Fruit fly (Drosophila melanogaster) whole organism, embryonic: ENCODE data around the gene CG17300.

ENCODE experiments used
- Ada2b ChIP-seq: fragments of 200-800 bp; sonication (Bioruptor generic); IDR thresholded peaks from 2 replicates; pipeline ENCODE4 v1.3.6; 2022; ENCODE audit warnings: missing biosample characterization, missing genetic modification characterization
- Awh ChIP-seq: fragments of 200-800 bp; sonication (Bioruptor generic); IDR thresholded peaks from 2 replicates; pipeline ENCODE4, ENCODE4 v1.3.6; 2022; ENCODE audit warnings: missing biosample characterization, missing genetic modification characterization
- CG12659 ChIP-seq: fragments of 200-800 bp; sonication (Bioruptor generic); optimal IDR thresholded peaks from 3 replicates; lab custom pipeline; 2017; ENCODE audit warnings: mild to moderate bottlenecking, missing biosample characterization, missing genetic modification reagents, missing genetic modification characterization
- CG1529 ChIP-seq: fragments of 200-800 bp; sonication (Bioruptor generic); optimal IDR thresholded peaks from 3 replicates; lab custom pipeline; 2018; ENCODE audit warnings: missing biosample characterization, missing genetic modification characterization
- CG1603 ChIP-seq: fragments of 200-800 bp; sonication (Bioruptor generic); optimal IDR thresholded peaks from 2 replicates; lab custom pipeline; 2019; ENCODE audit warnings: missing biosample characterization, mild to moderate bottlenecking, missing genetic modification characterization, moderate library complexity
- CG17186 ChIP-seq: fragments of 200-800 bp; sonication (Bioruptor generic); optimal IDR thresholded peaks from 3 replicates; lab custom pipeline; 2017; ENCODE audit warnings: missing biosample characterization, missing genetic modification reagents, missing genetic modification characterization
- CG17829 ChIP-seq: fragments of 200-800 bp; optimal IDR thresholded peaks from 2 replicates; lab custom pipeline; 2019; ENCODE audit warnings: missing biosample characterization, mild to moderate bottlenecking, missing genetic modification characterization, moderate library complexity
- CG18262 ChIP-seq: fragments of 200-800 bp; optimal IDR thresholded peaks from 3 replicates; lab custom pipeline; 2019; ENCODE audit warnings: missing biosample characterization, mild to moderate bottlenecking, missing genetic modification characterization, moderate library complexity
- CG18619 ChIP-seq: fragments of 200-800 bp; sonication (Bioruptor generic); optimal IDR thresholded peaks from 3 replicates; lab custom pipeline; 2017; ENCODE audit warnings: missing biosample characterization, mild to moderate bottlenecking, missing genetic modification characterization
- CG30403 ChIP-seq: fragments of 200-800 bp; sonication (Bioruptor generic); optimal IDR thresholded peaks from 3 replicates; lab custom pipeline; 2016; ENCODE audit warnings: missing biosample characterization, missing genetic modification characterization
- CG32772 ChIP-seq: fragments of 200-800 bp; sonication (Bioruptor generic); IDR thresholded peaks from 2 replicates; pipeline ENCODE4 v1.3.6; 2022; ENCODE audit warnings: missing biosample characterization, missing genetic modification characterization
- CG33557 ChIP-seq: fragments of 200-800 bp; sonication (Bioruptor generic); optimal IDR thresholded peaks from 2 replicates; lab custom pipeline; 2019; ENCODE audit warnings: missing biosample characterization, mild to moderate bottlenecking, missing genetic modification characterization, moderate library complexity
- CG5245 ChIP-seq: fragments of 200-800 bp; sonication (Bioruptor generic); optimal IDR thresholded peaks from 3 replicates; lab custom pipeline; 2016; ENCODE audit warnings: missing biosample characterization, missing genetic modification characterization
- CG6813 ChIP-seq: fragments of 200-800 bp; sonication (Bioruptor generic); optimal IDR thresholded peaks from 2 replicates; lab custom pipeline; 2017; ENCODE audit warnings: missing biosample characterization, missing genetic modification characterization, mild to moderate bottlenecking, moderate library complexity, missing genetic modification reagents
- CG7928 ChIP-seq: fragments of 200-800 bp; sonication (Bioruptor generic); optimal IDR thresholded peaks from 2 replicates; lab custom pipeline; 2017; ENCODE audit warnings: missing biosample characterization, mild to moderate bottlenecking, missing genetic modification characterization
- CG8281 ChIP-seq: fragments of 200-800 bp; sonication (Bioruptor generic); optimal IDR thresholded peaks from 2 replicates; lab custom pipeline; 2018; ENCODE audit warnings: missing biosample characterization, mild to moderate bottlenecking, missing genetic modification characterization, moderate library complexity
- CG9932 ChIP-seq: fragments of 200-800 bp; sonication (Bioruptor generic); IDR thresholded peaks from 2 replicates; pipeline ENCODE4 v1.3.6; 2022; ENCODE audit warnings: missing biosample characterization, missing genetic modification characterization
- CTCF ChIP-seq: fragments of 200-800 bp; sonication (Bioruptor generic); optimal IDR thresholded peaks from 2 replicates; lab custom pipeline; 2017; ENCODE audit warnings: missing biosample characterization, mild to moderate bottlenecking, missing genetic modification characterization, moderate library complexity
- Camta ChIP-seq: fragments of 200-800 bp; sonication (Bioruptor generic); optimal IDR thresholded peaks from 2 replicates; lab custom pipeline; 2016; ENCODE audit warnings: missing biosample characterization, missing genetic modification characterization
- Dip3 ChIP-seq: fragments of 200-800 bp; sonication (Bioruptor generic); optimal IDR thresholded peaks from 3 replicates; lab custom pipeline; 2016; ENCODE audit warnings: missing biosample characterization, missing genetic modification characterization
- Dp ChIP-seq: fragments of 200-800 bp; sonication (Bioruptor generic); optimal IDR thresholded peaks from 2 replicates; lab custom pipeline; 2018; ENCODE audit warnings: missing biosample characterization, mild to moderate bottlenecking, missing genetic modification characterization, moderate library complexity
- H15 ChIP-seq: fragments of 200-800 bp; sonication (Bioruptor generic); IDR thresholded peaks from 3 replicates; pipeline ENCODE4 v1.3.6; 2022; ENCODE audit warnings: missing biosample characterization, missing genetic modification characterization
- HmgD ChIP-seq: fragments of 200-800 bp; sonication (Bioruptor generic); optimal IDR thresholded peaks from 3 replicates; lab custom pipeline; 2016; ENCODE audit warnings: missing biosample characterization, missing genetic modification characterization
- MTF-1 ChIP-seq: fragments of 200-800 bp; sonication (Bioruptor generic); optimal IDR thresholded peaks from 2 replicates; lab custom pipeline; 2018; ENCODE audit warnings: missing biosample characterization, mild to moderate bottlenecking, missing genetic modification characterization, borderline replicate concordance
- Mad ChIP-seq: fragments of 200-800 bp; sonication (Bioruptor generic); optimal IDR thresholded peaks from 2 replicates; lab custom pipeline; 2016; ENCODE audit warnings: missing biosample characterization, missing genetic modification characterization
- Med ChIP-seq: fragments of 200-800 bp; sonication (Bioruptor generic); peaks from one replicate; lab custom pipeline; 2016; ENCODE audit warnings: missing biosample characterization, missing genetic modification characterization, mild to moderate bottlenecking, inconsistent platforms, moderate library complexity
- Myb ChIP-seq: fragments of 200-800 bp; sonication (Bioruptor generic); optimal IDR thresholded peaks from 2 replicates; lab custom pipeline; 2016; ENCODE audit warnings: missing biosample characterization, missing genetic modification characterization
- Nf-YA ChIP-seq: fragments of 200-800 bp; sonication (Bioruptor generic); IDR thresholded peaks from 2 replicates; pipeline ENCODE4 v1.3.6; 2022; ENCODE audit warnings: missing biosample characterization, missing genetic modification characterization
- Scr ChIP-seq: fragments of 200-800 bp; sonication (Bioruptor generic); IDR thresholded peaks from 2 replicates; pipeline ENCODE4 v1.3.6; 2022; ENCODE audit warnings: missing biosample characterization, missing genetic modification characterization; ENCODE audit not compliant: partially characterized antibody
- Sin3A ChIP-seq: fragments of >200 bp; optimal IDR thresholded peaks from 2 replicates; lab custom pipeline; 2018
- Six4 ChIP-seq: fragments of 200-800 bp; sonication (Bioruptor generic); optimal IDR thresholded peaks from 2 replicates; lab custom pipeline; 2016; ENCODE audit warnings: missing biosample characterization, missing genetic modification characterization
- Tbp ChIP-seq: fragments of >200 bp; optimal IDR thresholded peaks from 2 replicates; lab custom pipeline; 2018; ENCODE audit warnings: missing biosample characterization, missing genetic modification characterization
- abd-A ChIP-seq: fragments of 200-800 bp; sonication (Bioruptor generic); optimal IDR thresholded peaks from 3 replicates; lab custom pipeline; 2019; ENCODE audit warnings: missing biosample characterization, mild to moderate bottlenecking, missing genetic modification characterization, moderate library complexity
- ato ChIP-seq: fragments of 200-800 bp; sonication (Bioruptor generic); IDR thresholded peaks from 2 replicates; pipeline ENCODE4 v1.3.6; 2022; ENCODE audit warnings: missing biosample characterization, missing genetic modification characterization; ENCODE audit not compliant: partially characterized antibody
- az2 ChIP-seq: fragments of 200-800 bp; sonication (Bioruptor generic); optimal IDR thresholded peaks from 3 replicates; lab custom pipeline; 2016; ENCODE audit warnings: missing biosample characterization, missing genetic modification characterization
- bbx ChIP-seq: fragments of 200-800 bp; sonication (Bioruptor generic); IDR thresholded peaks from 2 replicates; pipeline ENCODE4 v1.3.6; 2022; ENCODE audit warnings: missing biosample characterization, missing genetic modification characterization; ENCODE audit not compliant: partially characterized antibody
- cwo ChIP-seq: fragments of 200-800 bp; sonication (Bioruptor generic); optimal IDR thresholded peaks from 3 replicates; lab custom pipeline; 2017; ENCODE audit warnings: missing biosample characterization, missing genetic modification characterization, mild to moderate bottlenecking, moderate library complexity, missing genetic modification reagents
- da ChIP-seq: fragments of 200-800 bp; sonication (Bioruptor generic); optimal IDR thresholded peaks from 2 replicates; lab custom pipeline; 2016; ENCODE audit warnings: missing biosample characterization, missing genetic modification characterization
- dm ChIP-seq: fragments of 200-800 bp; sonication (Bioruptor generic); optimal IDR thresholded peaks from 3 replicates; lab custom pipeline; 2016; ENCODE audit warnings: missing biosample characterization, missing genetic modification characterization
- en ChIP-seq: fragments of 200-800 bp; sonication (Bioruptor generic); optimal IDR thresholded peaks from 2 replicates; lab custom pipeline; 2016; ENCODE audit warnings: missing biosample characterization, missing genetic modification characterization
- ftz-f1 ChIP-seq: fragments of 200-800 bp; sonication (Bioruptor generic); optimal IDR thresholded peaks from 2 replicates; lab custom pipeline; 2016; ENCODE audit warnings: missing biosample characterization, missing genetic modification characterization
- gsb-n ChIP-seq: fragments of 200-800 bp; sonication (Bioruptor generic); optimal IDR thresholded peaks from 3 replicates; lab custom pipeline; 2018; ENCODE audit warnings: missing biosample characterization, mild to moderate bottlenecking, missing genetic modification characterization
- h ChIP-seq: fragments of >200 bp; optimal IDR thresholded peaks from 2 replicates; lab custom pipeline; 2017
- insv ChIP-seq, 2 experiments: fragments of 200-800 bp; sonication (Bioruptor generic); optimal IDR thresholded peaks; 3 replicates each; lab custom pipeline; 2016 to 2018; ENCODE audit warnings: missing biosample characterization in 2 of 2, missing genetic modification characterization in 2 of 2
- ken ChIP-seq: fragments of 200-800 bp; sonication (Bioruptor generic); IDR thresholded peaks from 3 replicates; pipeline ENCODE4 v1.3.6; 2022; ENCODE audit warnings: missing biosample characterization, missing genetic modification characterization
- klu ChIP-seq: fragments of 200-800 bp; sonication (Bioruptor generic); IDR thresholded peaks from 2 replicates; pipeline ENCODE4 v1.3.6; 2022; ENCODE audit warnings: missing biosample characterization, missing genetic modification characterization
- rib ChIP-seq: fragments of 200-800 bp; sonication (Bioruptor generic); IDR thresholded peaks from 2 replicates; pipeline ENCODE4 v1.3.6; 2022; ENCODE audit warnings: missing biosample characterization, missing genetic modification characterization
- run ChIP-seq: fragments of 200-800 bp; sonication (Bioruptor generic); optimal IDR thresholded peaks from 3 replicates; lab custom pipeline; 2018; ENCODE audit warnings: missing biosample characterization, mild to moderate bottlenecking, missing genetic modification characterization
- sna ChIP-seq: fragments of 200-800 bp; sonication (Bioruptor generic); IDR thresholded peaks from 2 replicates; pipeline ENCODE4 v1.3.6; 2022; ENCODE audit warnings: missing biosample characterization, missing genetic modification characterization; ENCODE audit not compliant: partially characterized antibody
- tio ChIP-seq: fragments of 200-800 bp; sonication (Bioruptor generic); optimal IDR thresholded peaks from 2 replicates; lab custom pipeline; 2017; ENCODE audit warnings: missing biosample characterization, missing genetic modification characterization, inconsistent platforms
- trem ChIP-seq: fragments of 200-800 bp; optimal IDR thresholded peaks from 3 replicates; lab custom pipeline; 2019; ENCODE audit warnings: missing biosample characterization, mild to moderate bottlenecking, missing genetic modification characterization, moderate library complexity
- unc-4 ChIP-seq: fragments of 200-800 bp; sonication (Bioruptor generic); IDR thresholded peaks from 2 replicates; pipeline ENCODE4 v1.3.6; 2022; ENCODE audit warnings: missing biosample characterization, missing genetic modification characterization; ENCODE audit not compliant: partially characterized antibody
- zen2 ChIP-seq: fragments of 200-800 bp; sonication (Bioruptor generic); IDR thresholded peaks from 3 replicates; pipeline ENCODE4 v1.3.6; 2022; ENCODE audit warnings: missing biosample characterization, missing genetic modification characterization; ENCODE audit not compliant: partially characterized antibody

The CG17300 gene

DNA sequence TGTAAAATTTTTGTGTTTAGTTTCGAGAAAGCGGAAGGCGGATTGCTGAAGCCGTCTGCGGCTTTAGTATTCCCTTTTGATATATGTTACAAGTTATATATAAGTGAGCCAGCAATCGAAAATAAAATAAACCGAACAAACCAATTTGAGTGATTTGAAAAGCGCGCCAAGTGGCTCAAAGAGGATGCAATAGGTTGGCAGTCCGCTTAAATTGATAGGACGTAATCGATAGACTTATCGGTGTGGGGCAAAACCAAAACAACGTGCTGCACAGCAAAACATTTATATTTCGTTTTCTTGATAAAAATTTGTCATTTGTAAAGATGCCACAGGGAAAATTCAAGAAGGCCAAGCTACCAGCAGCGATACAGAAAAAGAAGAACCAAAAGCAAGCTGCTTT, 40.3 kb downstream of the CG17300 start, which contains the start of gene CG11279 (continued):
- TF ChIP-seq unc-4: peak; percentile 68
- no peak for TF ChIP-seq CG18619 (GFP tag; lab: Kevin White, UChicago)
- TF ChIP-seq Myb (GFP tag; lab: Kevin White, UChicago): peak; percentile 0
- no peak for TF ChIP-seq CG30403 (GFP tag; lab: Kevin White, UChicago)
- TF ChIP-seq Nf-YA (GFP tag; lab: Robert Waterston, UW): no peak
- no peak for TF ChIP-seq ken
- TF ChIP-seq da (GFP tag; lab: Kevin White, UChicago): no peak
- TF ChIP-seq CG9932 (GFP tag; lab: Robert Waterston, UW): no peak
- no peak for TF ChIP-seq CG7928 (GFP tag; lab: Kevin White, UChicago)
- TF ChIP-seq gsb-n (tag; lab: Kevin White, UChicago): no peak
- no peak for TF ChIP-seq Camta (GFP tag; lab: Kevin White, UChicago)
- TF ChIP-seq insv (GFP tag; optimal IDR thresholded peaks at IDR 0.05; lab: Kevin White, UChicago): no peak
- TF ChIP-seq CG5245 (GFP tag; lab: Kevin White, UChicago): no peak
- no peak for TF ChIP-seq CTCF (GFP tag; lab: Kevin White, UChicago)
- TF ChIP-seq CG8281 (tag; lab: Kevin White, UChicago): no peak
- TF ChIP-seq CG33557 (GFP tag; lab: Kevin White, UChicago): no peak
- peak; percentile 73 for TF ChIP-seq Scr
- TF ChIP-seq CG1603 (tag; lab: Kevin White, UChicago): peak; percentile 50
- no peak for TF ChIP-seq klu (GFP tag; lab: Robert Waterston, UW)
- peak; percentile 6 for TF ChIP-seq CG18262
- no peak for TF ChIP-seq abd-A (tag; lab: Kevin White, UChicago)
- TF ChIP-seq MTF-1 (GFP tag; lab: Kevin White, UChicago): no peak
- TF ChIP-seq zen2 (GFP tag; lab: Robert Waterston, UW): peak; percentile 72
- TF ChIP-seq dm (GFP tag; lab: Kevin White, UChicago): peak; percentile 66
- no peak for TF ChIP-seq H15
- peak; percentile 33 for TF ChIP-seq CG17829 (tag; lab: Kevin White, UChicago)
- TF ChIP-seq tio (GFP tag; lab: Kevin White, UChicago): no peak
- TF ChIP-seq Ada2b: no peak
- TF ChIP-seq rib (GFP tag; lab: Robert Waterston, UW): no peak
- TF ChIP-seq CG6813 (GFP tag; lab: Kevin White, UChicago): no peak
- no peak for TF ChIP-seq Six4 (GFP tag; lab: Kevin White, UChicago)
- no peak for TF ChIP-seq CG32772 (GFP tag; lab: Robert Waterston, UW)
- peak; percentile 75 for TF ChIP-seq ato (GFP tag; lab: Robert Waterston, UW)
- no peak for TF ChIP-seq run
- TF ChIP-seq Sin3A (lab: Kevin White, UChicago): peak; percentile 16
- no peak for TF ChIP-seq az2 (GFP tag; lab: Kevin White, UChicago)
- TF ChIP-seq Awh: no peak
- peak; percentile 98 for TF ChIP-seq Dp (GFP tag; lab: Kevin White, UChicago)
- TF ChIP-seq Dip3: no peak
- no peak for TF ChIP-seq HmgD
- no peak for TF ChIP-seq ftz-f1 (GFP tag; lab: Kevin White, UChicago)
- no peak for TF ChIP-seq CG1529 (GFP tag; lab: Kevin White, UChicago)
- peak; percentile 100 for TF ChIP-seq trem (tag; lab: Kevin White, UChicago)
- peak; percentile 83 for TF ChIP-seq Med
- peak; percentile 85 for TF ChIP-seq bbx (GFP tag; lab: Robert Waterston, UW)
- no peak for TF ChIP-seq h
- TF ChIP-seq CG17186 (GFP tag; lab: Kevin White, UChicago): peak; percentile 12
- TF ChIP-seq sna (GFP tag; lab: Robert Waterston, UW): peak; percentile 54; the same call in 1 of the 2 replicates
- no peak for TF ChIP-seq CG12659 (GFP tag; lab: Kevin White, UChicago)
- TF ChIP-seq Mad (GFP tag; lab: Kevin White, UChicago): no peak
- TF ChIP-seq cwo (GFP tag; lab: Kevin White, UChicago): no peak
- no peak for TF ChIP-seq en (GFP tag; lab: Kevin White, UChicago)
- no peak for TF ChIP-seq Tbp (GFP tag; lab: Kevin White, UChicago)
